Fruit fly (Drosophila melanogaster) whole organism, adult: Measurements from ENCODE around the gene CG3552.
A peak's percentile ranks its signal among the peaks of the same experiment; 100 is the strongest.

Experiments
- CG12768 ChIP-seq: fragments of 200-800 bp; sonication (Bioruptor generic); optimal IDR thresholded peaks from 2 replicates; lab custom pipeline; 2017; ENCODE audit warnings: missing biosample characterization, missing genetic modification characterization, mild to moderate bottlenecking, moderate library complexity, missing genetic modification reagents
- CG1620 ChIP-seq: fragments of 200-800 bp; sonication (Bioruptor generic); optimal IDR thresholded peaks from 2 replicates; lab custom pipeline; 2016; ENCODE audit warnings: missing biosample characterization, missing genetic modification characterization
- CG33017 ChIP-seq: fragments of 200-800 bp; sonication (Bioruptor generic); optimal IDR thresholded peaks from 2 replicates; lab custom pipeline; 2018; ENCODE audit warnings: missing biosample characterization, mild to moderate bottlenecking, missing genetic modification characterization, moderate library complexity
- Clk ChIP-seq: fragments of 200-800 bp; sonication (Bioruptor generic); optimal IDR thresholded peaks from 2 replicates; lab custom pipeline; 2017; ENCODE audit warnings: missing biosample characterization, missing genetic modification characterization
- Hr96 ChIP-seq: fragments of 200-800 bp; sonication (Bioruptor generic); optimal IDR thresholded peaks from 2 replicates; lab custom pipeline; 2016; ENCODE audit warnings: missing biosample characterization, missing genetic modification characterization
- bab1 ChIP-seq: fragments of 200-800 bp; sonication (Bioruptor generic); optimal IDR thresholded peaks from 3 replicates; lab custom pipeline; 2019; ENCODE audit warnings: missing biosample characterization, mild to moderate bottlenecking, missing genetic modification characterization, moderate library complexity
- cic ChIP-seq: fragments of 200-800 bp; sonication (Bioruptor generic); optimal IDR thresholded peaks from 2 replicates; lab custom pipeline; 2017; ENCODE audit warnings: missing biosample characterization, mild to moderate bottlenecking, missing genetic modification characterization, moderate library complexity

dm6 chr3L:9446731-9447238 lies 9.3 kb upstream of the CG3552 start, which contains the start of gene CG3529:
- TF ChIP-seq CG1620 = no peak
- peak; percentile 29 for TF ChIP-seq CG33017
- TF ChIP-seq bab1 = peak; percentile 42
- no peak for TF ChIP-seq Clk (GFP tag; lab: Kevin White, UChicago)
- peak; percentile 36 for TF ChIP-seq cic (GFP tag; lab: Kevin White, UChicago)
- peak; percentile 43 for TF ChIP-seq Hr96 (GFP tag; lab: Kevin White, UChicago)
- peak; percentile 37 for TF ChIP-seq CG12768
